Worm (Caenorhabditis elegans): ENCODE measurements around the gene C17H11.6.

Gene C17H11.6

ce11 chrX:8156502-8156901 is 47.1 kb downstream of the C17H11.6 start (continued):
- TF ChIP-seq ztf-28 (GFP tag; IDR thresholded peaks at IDR 0.05) (no peak), him-1 (tag; optimal IDR thresholded peaks at IDR 0.05) (peak; percentile 68), let-607 (tag; optimal IDR thresholded peaks at IDR 0.05) (no peak), lin-26 (GFP tag; IDR thresholded peaks at IDR 0.05) (peak; percentile 78), die-1 (tag; optimal IDR thresholded peaks at IDR 0.05) (peak; percentile 69), cebp-1 (GFP tag; IDR thresholded peaks at IDR 0.05) (no peak), cebp-1 (tag; optimal IDR thresholded peaks at IDR 0.05) (peak; percentile 53), ama-1 (optimal IDR thresholded peaks at IDR 0.05) (no peak), ama-1 (GFP tag; optimal IDR thresholded peaks at IDR 0.05) (peak; percentile 38), snpc-3.4 (tag; optimal IDR thresholded peaks at IDR 0.05) (peak; percentile 78), hmg-1.2 (GFP tag; IDR thresholded peaks at IDR 0.05) (peak; percentile 71), sptf-2 (GFP tag; optimal IDR thresholded peaks at IDR 0.05) (no peak), lin-54 (GFP tag; optimal IDR thresholded peaks at IDR 0.05) (peak; percentile 23), B0261.1 (tag; optimal IDR thresholded peaks at IDR 0.05) (peak; percentile 86), chd-7 (tag; optimal IDR thresholded peaks at IDR 0.05) (no peak), ZK185.1 (tag; optimal IDR thresholded peaks at IDR 0.05; ENCODE audit: poor library complexity, severe bottlenecking) (peak; percentile 70), lir-1 (GFP tag; conservative IDR thresholded peaks at IDR 0.05) (0 out of 2 replicates have a peak, but pooled peaks have one; percentile 6), F37B4.10 (GFP tag; IDR thresholded peaks at IDR 0.05) (0 out of 2 replicates have a peak, but pooled peaks have one; percentile 36), F55B11.4 (tag; optimal IDR thresholded peaks at IDR 0.05; ENCODE audit: borderline replicate concordance, insufficient read depth) (no peak), mcd-1 (GFP tag; IDR thresholded peaks at IDR 0.05) (peak; percentile 23; the same call in 1 of the 2 replicates), rec-8 (tag; optimal IDR thresholded peaks at IDR 0.05) (peak in 1 of 2 experiments; percentile 2), cebp-2 (GFP tag; IDR thresholded peaks at IDR 0.05) (no peak), snpc-1.1 (tag; optimal IDR thresholded peaks at IDR 0.05; ENCODE audit: insufficient read depth) (peak; percentile 38), ztf-25 (GFP tag; IDR thresholded peaks at IDR 0.05) (0 out of 2 replicates have a peak, but pooled peaks have one; percentile 30)

- TF ChIP-seq egrh-3 (GFP tag; IDR thresholded peaks at IDR 0.05): peak; percentile 28; the same call in 1 of the 2 replicates
- no peak for TF ChIP-seq B0035.1 (tag; optimal IDR thresholded peaks at IDR 0.05)
- TF ChIP-seq tbp1 (GFP tag; optimal IDR thresholded peaks at IDR 0.05): peak; percentile 88
- TF ChIP-seq ZK185.1 (tag; optimal IDR thresholded peaks at IDR 0.05; ENCODE audit: poor library complexity, severe bottlenecking): no peak
- peak; percentile 11 for TF ChIP-seq ceh-27 (GFP tag; optimal IDR thresholded peaks at IDR 0.05)
- no peak for TF ChIP-seq snpc-1.3 (tag; optimal IDR thresholded peaks at IDR 0.05; ENCODE audit: insufficient read depth)
- no peak for TF ChIP-seq sptf-2 (GFP tag; optimal IDR thresholded peaks at IDR 0.05)
- 0 out of 2 replicates have a peak, but pooled peaks have one; percentile 66 for TF ChIP-seq ztf-28 (GFP tag; IDR thresholded peaks at IDR 0.05)
- TF ChIP-seq unc-62 (GFP tag; optimal IDR thresholded peaks at IDR 0.05): no peak
- peak; percentile 31 for TF ChIP-seq snpc-3.4 (tag; optimal IDR thresholded peaks at IDR 0.05)
- peak; percentile 66; the same call in 1 of the 2 replicates for TF ChIP-seq ceh-40 (GFP tag; IDR thresholded peaks at IDR 0.05)
- no peak for TF ChIP-seq rcor-1 (GFP tag; IDR thresholded peaks at IDR 0.05)
- TF ChIP-seq snpc-4 (GFP tag; optimal IDR thresholded peaks at IDR 0.05): no peak
- no peak for TF ChIP-seq snpc-4 (tag; optimal IDR thresholded peaks at IDR 0.05)
- peak; percentile 7; the same call in 1 of the 2 replicates for TF ChIP-seq pbrm-1 (GFP tag; IDR thresholded peaks at IDR 0.05)
- TF ChIP-seq Y56A3A.18 (GFP tag; IDR thresholded peaks at IDR 0.05): no peak
- peak; percentile 60; the same call in 1 of the 2 replicates for TF ChIP-seq let-526 (GFP tag; IDR thresholded peaks at IDR 0.05)
- TF ChIP-seq cebp-2 (GFP tag; IDR thresholded peaks at IDR 0.05): 0 out of 2 replicates have a peak, but pooled peaks have one; percentile 63
- 0 out of 2 replicates have a peak, but pooled peaks have one; percentile 39 for TF ChIP-seq madf-3 (GFP tag; IDR thresholded peaks at IDR 0.05)
- TF ChIP-seq hmg-20 (GFP tag; IDR thresholded peaks at IDR 0.05): 0 out of 2 replicates have a peak, but pooled peaks have one; percentile 44
- TF ChIP-seq rpc-1 (optimal IDR thresholded peaks at IDR 0.05): peak; percentile 21
- peak; percentile 31 for TF ChIP-seq rpc-1 (tag; optimal IDR thresholded peaks at IDR 0.05)
- TF ChIP-seq somi-1 (GFP tag; optimal IDR thresholded peaks at IDR 0.05): no peak
- TF ChIP-seq egl-44 (GFP tag; IDR thresholded peaks at IDR 0.05): no peak
- TF ChIP-seq let-607 (tag; optimal IDR thresholded peaks at IDR 0.05): no peak
- no peak for TF ChIP-seq xnd-1 (tag; optimal IDR thresholded peaks at IDR 0.05)
- no peak for TF ChIP-seq aptf-3 (GFP tag; IDR thresholded peaks at IDR 0.05)
- TF ChIP-seq lin-26 (GFP tag; IDR thresholded peaks at IDR 0.05): peak; percentile 81
- TF ChIP-seq lin-35 (GFP tag; optimal IDR thresholded peaks at IDR 0.05): peak in 1 of 3 experiments; percentile 35
Observed at ce11 chrX:8155969-8156368, 47.6 kb downstream of the C17H11.6 start.
